Fruit fly (Drosophila melanogaster) whole organism, embryonic: ENCODE measurements around the gene ova.

Source experiments
- CG18599 ChIP-seq: fragments of 200-800 bp; sonication (Bioruptor generic); optimal IDR thresholded peaks from 3 replicates; lab custom pipeline; 2017; ENCODE audit warnings: missing biosample characterization, missing genetic modification characterization, mild to moderate bottlenecking, moderate library complexity, missing genetic modification reagents
- CG3407 ChIP-seq: fragments of 200-800 bp; sonication (Bioruptor generic); optimal IDR thresholded peaks from 2 replicates; lab custom pipeline; 2018; ENCODE audit warnings: missing biosample characterization, mild to moderate bottlenecking, missing genetic modification characterization
- CG3995 ChIP-seq: fragments of 200-800 bp; sonication (Bioruptor generic); optimal IDR thresholded peaks from 3 replicates; lab custom pipeline; 2016; ENCODE audit warnings: missing biosample characterization, missing genetic modification characterization
- Dip3 ChIP-seq: fragments of 200-800 bp; sonication (Bioruptor generic); optimal IDR thresholded peaks from 3 replicates; lab custom pipeline; 2016; ENCODE audit warnings: missing biosample characterization, missing genetic modification characterization
- Mad ChIP-seq: fragments of 200-800 bp; sonication (Bioruptor generic); optimal IDR thresholded peaks from 2 replicates; lab custom pipeline; 2016; ENCODE audit warnings: missing biosample characterization, missing genetic modification characterization
- Ptx1 ChIP-seq: fragments of 200-800 bp; sonication (Bioruptor generic); IDR thresholded peaks from 2 replicates; pipeline ENCODE4 v1.3.6; 2022; ENCODE audit warnings: missing biosample characterization, missing genetic modification characterization
- Xbp1 ChIP-seq: fragments of 200-800 bp; sonication (Bioruptor generic); optimal IDR thresholded peaks from 3 replicates; lab custom pipeline; 2016; ENCODE audit warnings: missing biosample characterization, mild to moderate bottlenecking, missing genetic modification characterization
- gfzf ChIP-seq: fragments of 200-800 bp; sonication (Bioruptor generic); optimal IDR thresholded peaks from 2 replicates; lab custom pipeline; 2016; ENCODE audit warnings: missing biosample characterization, mild to moderate bottlenecking, missing genetic modification characterization, moderate library complexity
- insv ChIP-seq, 2 experiments: fragments of 200-800 bp; sonication (Bioruptor generic); optimal IDR thresholded peaks; 3 replicates each; lab custom pipeline; 2016 to 2018; ENCODE audit warnings: missing biosample characterization in 2 of 2, missing genetic modification characterization in 2 of 2
- jigr1 ChIP-seq: fragments of 200-800 bp; sonication (Bioruptor generic); IDR thresholded peaks from 3 replicates; pipeline ENCODE4 v1.3.6; 2022; ENCODE audit warnings: missing biosample characterization, missing genetic modification characterization
- jing ChIP-seq: fragments of 200-800 bp; sonication (Bioruptor generic); optimal IDR thresholded peaks from 2 replicates; lab custom pipeline; 2018; ENCODE audit warnings: missing biosample characterization, mild to moderate bottlenecking, missing genetic modification characterization
- kay ChIP-seq: fragments of 200-800 bp; sonication (Bioruptor generic); optimal IDR thresholded peaks from 2 replicates; lab custom pipeline; 2016; ENCODE audit warnings: missing biosample characterization, missing genetic modification characterization
- pfk ChIP-seq: fragments of 200-800 bp; sonication (Bioruptor generic); optimal IDR thresholded peaks from 2 replicates; lab custom pipeline; 2018; ENCODE audit warnings: missing biosample characterization, mild to moderate bottlenecking, missing genetic modification characterization, moderate library complexity
- wor ChIP-seq: fragments of 200-800 bp; sonication (Bioruptor generic); IDR thresholded peaks from 2 replicates; pipeline ENCODE4 v1.3.6; 2022; ENCODE audit warnings: missing biosample characterization, missing genetic modification characterization

DNA sequence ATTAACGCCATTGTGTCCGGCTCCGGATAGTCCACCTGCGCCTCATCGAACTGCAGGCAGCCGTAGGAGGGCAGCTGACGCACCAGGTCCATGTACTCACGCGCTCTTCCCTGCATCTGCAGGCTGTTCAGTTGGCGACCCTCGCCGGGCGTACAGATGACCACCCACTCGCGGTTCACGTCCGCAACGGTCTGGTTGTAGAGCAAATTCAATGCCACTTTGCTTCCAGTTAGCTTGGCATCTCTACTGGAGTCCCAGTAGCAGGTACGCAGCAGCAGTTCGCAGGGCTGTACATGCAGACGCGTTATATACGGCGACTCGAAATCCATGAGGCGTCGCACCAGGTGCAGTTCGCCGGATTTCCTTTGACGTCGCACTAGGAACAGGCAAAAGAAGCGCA is 25.6 kb downstream of the ova start:
- no peak for TF ChIP-seq Ptx1 (GFP tag; lab: Robert Waterston, UW)
- TF ChIP-seq jing (GFP tag; lab: Kevin White, UChicago): no peak
- TF ChIP-seq CG3995 (GFP tag; lab: Kevin White, UChicago): no peak
- TF ChIP-seq wor (GFP tag; lab: Robert Waterston, UW): no peak
- no peak for TF ChIP-seq Dip3
- TF ChIP-seq gfzf (GFP tag; lab: Kevin White, UChicago): no peak
- no peak for TF ChIP-seq Mad (GFP tag; lab: Kevin White, UChicago)
- no peak for TF ChIP-seq jigr1 (GFP tag; lab: Robert Waterston, UW)
- no peak for TF ChIP-seq kay (GFP tag; lab: Kevin White, UChicago)
- TF ChIP-seq CG3407: no peak
- no peak for TF ChIP-seq Xbp1 (GFP tag; lab: Kevin White, UChicago)
- TF ChIP-seq pfk (GFP tag; lab: Kevin White, UChicago): no peak
- no peak for TF ChIP-seq insv (GFP tag; optimal IDR thresholded peaks at IDR 0.05; lab: Kevin White, UChicago)
- no peak for TF ChIP-seq CG18599 (GFP tag; lab: Kevin White, UChicago)
